Worm (Caenorhabditis elegans) whole organism, L4/young adult: ENCODE results near the gene ZK1290.1.

Source experiments
- dao-5 ChIP-seq: sonication (generic microtip); optimal IDR thresholded peaks from 2 replicates; lab custom pipeline; 2016; ENCODE audit warnings: missing genotype, missing genetic modification characterization, moderate library complexity, missing compliant biosample characterization
- him-1 ChIP-seq: sonication (generic microtip); optimal IDR thresholded peaks from 2 replicates; lab custom pipeline; 2016; ENCODE audit warnings: missing genotype, missing genetic modification reagents, missing genetic modification characterization, missing compliant biosample characterization

DNA sequence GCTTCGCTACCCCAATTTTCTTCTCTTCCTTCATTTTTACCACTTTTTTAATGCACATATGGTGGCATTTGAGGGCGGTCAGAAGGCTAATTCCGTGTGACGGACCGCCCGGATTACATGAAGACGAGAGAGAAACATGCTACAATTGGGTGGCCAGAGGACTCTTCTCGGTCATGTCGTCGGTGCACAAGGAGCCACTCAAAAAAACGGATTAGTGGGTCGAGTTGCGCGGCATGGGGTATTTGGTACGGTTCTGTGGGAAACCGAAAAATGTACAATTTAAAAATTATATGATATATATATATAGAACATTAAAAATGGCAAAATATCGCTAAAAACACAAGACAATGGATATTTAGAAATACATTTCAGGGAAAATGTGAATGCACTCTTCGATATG is 9.3 kb downstream of the ZK1290.1 start:
- TF ChIP-seq dao-5 (tag; lab: Kevin White, UChicago) (no peak), him-1 (tag; lab: Kevin White, UChicago) (no peak)
